Worm (Caenorhabditis elegans): ENCODE results near the gene clec-3.
A peak's percentile ranks its signal among the peaks of the same experiment; 100 is the strongest.

DNA sequence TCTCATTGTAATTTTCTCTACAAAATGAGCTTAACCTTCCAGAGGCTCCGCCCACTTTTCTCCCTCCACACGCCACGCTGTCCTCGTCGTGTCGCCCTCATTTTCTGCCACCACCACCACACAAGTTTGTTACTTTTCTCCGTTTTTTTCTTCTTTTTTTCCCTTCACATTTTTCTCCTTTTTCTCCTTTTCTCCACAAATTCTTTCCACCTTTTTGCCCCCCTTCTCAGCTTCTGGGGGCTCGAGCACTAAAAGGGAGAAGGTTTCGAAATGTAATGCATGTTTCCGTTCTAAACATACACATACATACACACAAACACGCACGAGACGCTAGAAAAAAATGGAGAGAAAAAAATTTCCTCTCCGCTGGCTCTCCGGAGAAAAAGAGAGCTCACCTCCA, 43.1 kb downstream of the clec-3 start, which contains the start of gene nhr-88:
- TF ChIP-seq ama-1 (optimal IDR thresholded peaks at IDR 0.05) (no peak), lsy-2 (tag; optimal IDR thresholded peaks at IDR 0.05) (peak in 1 of 2 experiments; percentile 42), elt-3 (tag; optimal IDR thresholded peaks at IDR 0.05) (no peak), nhr-77 (tag; optimal IDR thresholded peaks at IDR 0.05) (no peak), efl-1 (optimal IDR thresholded peaks at IDR 0.05) (peak in 1 of 2 experiments; percentile 10), efl-1 (GFP tag; optimal IDR thresholded peaks at IDR 0.05 in 1 of 2) (peak in 1 of 2 experiments; percentile 54), C16A3.4 (tag; optimal IDR thresholded peaks at IDR 0.05) (no peak), hpl-2 (GFP tag; optimal IDR thresholded peaks at IDR 0.05) (no peak), dpl-1 (GFP tag; optimal IDR thresholded peaks at IDR 0.05) (no peak), pqm-1 (tag; optimal IDR thresholded peaks at IDR 0.05) (no peak), lin-39 (tag; optimal IDR thresholded peaks at IDR 0.05) (no peak), ets-5 (GFP tag; IDR thresholded peaks at IDR 0.05) (no peak), nhr-76 (tag; optimal IDR thresholded peaks at IDR 0.05) (no peak)

All from whole organism, L1 larva.